Worm (Caenorhabditis elegans) whole organism, L4 larva: Measurements from ENCODE around the gene sma-5.

Experiments
- D1046.2 ChIP-seq: fragments of 200-800 bp; sonication (Bioruptor generic); IDR thresholded peaks from 2 replicates; pipeline ENCODE4 v1.3.6; 2022; ENCODE audit warnings: missing genetic modification characterization, missing compliant biosample characterization
- F44E2.7 ChIP-seq: fragments of 200-800 bp; sonication (Bioruptor generic); IDR thresholded peaks from 2 replicates; pipeline ENCODE4 v2.1.2; 2022; ENCODE audit warnings: missing genetic modification characterization, missing compliant biosample characterization
- T20F7.1 ChIP-seq: fragments of 200-800 bp; sonication (Bioruptor generic); optimal IDR thresholded peaks from 2 replicates; lab custom pipeline; 2018; ENCODE audit warnings: mild to moderate bottlenecking, missing genetic modification characterization, missing compliant biosample characterization
- T26A8.4 ChIP-seq: fragments of 200-800 bp; sonication (Bioruptor generic); IDR thresholded peaks from 2 replicates; pipeline ENCODE4 v1.3.6; 2022; ENCODE audit warnings: missing genetic modification characterization, missing compliant biosample characterization
- Y105C5A.15 ChIP-seq: fragments of 200-800 bp; sonication (Bioruptor generic); IDR thresholded peaks from 2 replicates; pipeline ENCODE4 v1.3.6; 2022; ENCODE audit warnings: missing genetic modification characterization, missing compliant biosample characterization
- Y75B8A.6 ChIP-seq: fragments of 200-800 bp; sonication (Bioruptor generic); IDR thresholded peaks from 2 replicates; pipeline ENCODE4 v1.3.6; 2022; ENCODE audit warnings: missing genetic modification reagents, missing genetic modification characterization, missing compliant biosample characterization
- arid-1 ChIP-seq: fragments of 200-800 bp; sonication (Bioruptor generic); conservative IDR thresholded peaks from 2 replicates; pipeline ENCODE4 v1.3.6; 2022; ENCODE audit warnings: missing genetic modification reagents, missing genetic modification characterization, missing compliant biosample characterization
- ceh-28 ChIP-seq: fragments of 150-350 bp; optimal IDR thresholded peaks from 2 replicates; lab custom pipeline; 2014; ENCODE audit warnings: missing biosample characterization, missing genetic modification reagents, missing genetic modification characterization
- ceh-32 ChIP-seq: sonication (generic microtip); optimal IDR thresholded peaks from 2 replicates; lab custom pipeline; 2016; ENCODE audit warnings: mild to moderate bottlenecking, missing genetic modification characterization, missing compliant biosample characterization; ENCODE audit not compliant: poor library complexity
- ceh-44 ChIP-seq: fragments of 200-800 bp; sonication (Bioruptor generic); IDR thresholded peaks from 2 replicates; pipeline ENCODE4 v1.3.6; 2022; ENCODE audit warnings: missing genetic modification reagents, missing genetic modification characterization, missing compliant biosample characterization
- ces-1 ChIP-seq: fragments of 150-350 bp; sonication (generic microtip); optimal IDR thresholded peaks from 4 replicates; lab custom pipeline; 2014; ENCODE audit warnings: missing biosample characterization, missing genetic modification reagents, missing genetic modification characterization
- dmd-6 ChIP-seq: fragments of 200-800 bp; sonication (Bioruptor generic); IDR thresholded peaks from 2 replicates; pipeline ENCODE4 v1.3.6; 2022; ENCODE audit warnings: missing genetic modification reagents, missing genetic modification characterization, missing compliant biosample characterization
- dve-1 ChIP-seq: sonication (generic microtip); optimal IDR thresholded peaks from 2 replicates; lab custom pipeline; 2017; ENCODE audit warnings: antibody characterized with exemption, mild to moderate bottlenecking, missing genetic modification characterization, missing compliant biosample characterization; ENCODE audit not compliant: insufficient read depth
- fkh-10 ChIP-seq: fragments of 150-350 bp; optimal IDR thresholded peaks from 2 replicates; lab custom pipeline; 2014; ENCODE audit warnings: missing biosample characterization, missing genetic modification reagents, missing genetic modification characterization
- gei-8 ChIP-seq: fragments of 200-800 bp; sonication (Bioruptor generic); optimal IDR thresholded peaks from 2 replicates; lab custom pipeline; 2018; ENCODE audit warnings: mild to moderate bottlenecking, missing genetic modification characterization, missing compliant biosample characterization
- hlh-30 ChIP-seq: sonication (generic microtip); optimal IDR thresholded peaks from 2 replicates; lab custom pipeline; 2017; ENCODE audit warnings: antibody characterized with exemption, mild to moderate bottlenecking, missing genetic modification characterization, missing compliant biosample characterization; ENCODE audit not compliant: insufficient read depth
- jun-1 ChIP-seq: fragments of 150-350 bp; optimal IDR thresholded peaks from 2 replicates; lab custom pipeline; 2014; ENCODE audit warnings: missing biosample characterization, missing genetic modification reagents, missing genetic modification characterization
- lir-3 ChIP-seq: sonication (generic microtip); optimal IDR thresholded peaks from 2 replicates; lab custom pipeline; 2016; ENCODE audit warnings: mild to moderate bottlenecking, missing genetic modification characterization, missing compliant biosample characterization
- madf-9 ChIP-seq: fragments of 200-800 bp; sonication (Bioruptor generic); conservative IDR thresholded peaks from 2 replicates; pipeline ENCODE4 v1.3.6; 2022; ENCODE audit warnings: missing genetic modification reagents, missing genetic modification characterization, missing compliant biosample characterization
- mdt-29 ChIP-seq: fragments of 200-800 bp; sonication (Bioruptor generic); IDR thresholded peaks from 2 replicates; pipeline ENCODE4 v1.3.6; 2022; ENCODE audit warnings: missing genetic modification reagents, missing genetic modification characterization, missing compliant biosample characterization
- nhr-25 ChIP-seq: sonication (generic microtip); optimal IDR thresholded peaks from 2 replicates; lab custom pipeline; 2017; ENCODE audit warnings: missing genetic modification characterization, mild to moderate bottlenecking, missing compliant biosample characterization, antibody characterized with exemption, moderate library complexity, borderline replicate concordance; ENCODE audit not compliant: insufficient read depth
- nhr-42 ChIP-seq: fragments of 200-800 bp; sonication (Bioruptor generic); IDR thresholded peaks from 2 replicates; pipeline ENCODE4 v1.3.6; 2022; ENCODE audit warnings: missing genetic modification characterization, missing compliant biosample characterization
- nhr-6 ChIP-seq: fragments of 150-350 bp; optimal IDR thresholded peaks from 2 replicates; lab custom pipeline; 2014; ENCODE audit warnings: missing biosample characterization, missing genetic modification characterization
- rbr-2 ChIP-seq: sonication (generic microtip); optimal IDR thresholded peaks from 2 replicates; lab custom pipeline; 2016; ENCODE audit warnings: missing genotype, missing genetic modification characterization, missing compliant biosample characterization
- saeg-2 ChIP-seq: fragments of 200-800 bp; sonication (Bioruptor generic); IDR thresholded peaks from 2 replicates; pipeline ENCODE4 v1.3.6; 2022; ENCODE audit warnings: missing genetic modification reagents, missing genetic modification characterization, missing compliant biosample characterization
- sdz-12 ChIP-seq: fragments of 200-800 bp; sonication (Bioruptor generic); optimal IDR thresholded peaks from 2 replicates; lab custom pipeline; 2018; ENCODE audit warnings: mild to moderate bottlenecking, missing genetic modification characterization, missing compliant biosample characterization
- set-16 ChIP-seq: fragments of 200-800 bp; sonication (Bioruptor generic); IDR thresholded peaks from 2 replicates; pipeline ENCODE4 v1.3.6; 2022; ENCODE audit warnings: missing genetic modification reagents, missing genetic modification characterization, missing compliant biosample characterization
- tag-97 ChIP-seq: fragments of 200-800 bp; sonication (Bioruptor generic); IDR thresholded peaks from 2 replicates; pipeline ENCODE4 v1.3.6; 2022; ENCODE audit warnings: missing genetic modification characterization, missing compliant biosample characterization
- unc-62 ChIP-seq, 3 experiments: fragments of 150-350 bp in 1 of 3; sonication (generic microtip); optimal IDR thresholded peaks in 2 of 3; peaks in 1 of 3; 1 replicate in 1 of 3; 2 replicates in 2 of 3; lab custom pipeline; 2014 to 2017; ENCODE audit warnings: missing biosample characterization in 3 of 3, missing genetic modification characterization in 3 of 3, missing genetic modification reagents in 3 of 3, missing genotype in 1 of 3
- vab-7 ChIP-seq: fragments of 200-800 bp; sonication (Bioruptor generic); IDR thresholded peaks from 2 replicates; pipeline ENCODE4 v1.3.6; 2022; ENCODE audit warnings: missing genetic modification reagents, missing genetic modification characterization, missing compliant biosample characterization
- zag-1 ChIP-seq: fragments of 150-350 bp; optimal IDR thresholded peaks from 2 replicates; lab custom pipeline; 2014; ENCODE audit warnings: missing biosample characterization, missing genetic modification characterization
- zfp-2 ChIP-seq: sonication (generic microtip); optimal IDR thresholded peaks from 2 replicates; lab custom pipeline; 2016; ENCODE audit warnings: mild to moderate bottlenecking, missing genetic modification characterization, missing compliant biosample characterization
- zip-11 ChIP-seq: fragments of 200-800 bp; sonication (Bioruptor generic); IDR thresholded peaks from 2 replicates; pipeline ENCODE4 v1.3.6; 2022; ENCODE audit warnings: missing genetic modification characterization, missing compliant biosample characterization
- ztf-7 ChIP-seq: fragments of 150-350 bp; optimal IDR thresholded peaks from 2 replicates; lab custom pipeline; 2014; ENCODE audit warnings: missing biosample characterization, missing genetic modification characterization

The sma-5 gene

DNA sequence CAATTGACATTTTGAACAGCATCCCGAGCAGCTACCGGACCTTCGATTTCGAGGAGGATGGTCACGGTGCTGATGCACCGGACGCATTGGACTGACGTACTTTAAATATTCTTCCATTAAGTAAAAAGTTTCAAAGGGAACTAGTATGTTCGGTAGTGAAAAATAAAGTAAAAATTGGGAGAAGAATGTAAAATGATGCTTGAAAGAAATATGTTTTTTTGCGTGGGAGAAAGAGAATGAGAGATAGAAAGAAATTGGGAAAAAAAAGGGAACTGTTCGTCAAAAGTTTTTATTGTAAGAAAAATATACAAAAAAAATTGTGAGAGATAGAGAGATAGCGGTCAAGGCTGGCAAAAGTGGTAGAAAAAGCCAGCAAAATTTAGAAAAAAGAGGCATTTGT is 28.6 kb upstream of the sma-5 start, which contains the start of gene tsp-20 (continued):
- TF ChIP-seq tag-97 (GFP tag; lab: Robert Waterston, UW): no peak
- no peak for TF ChIP-seq ceh-28 (tag; lab: Kevin White, UChicago)
- no peak for TF ChIP-seq jun-1 (tag; lab: Kevin White, UChicago)

DNA sequence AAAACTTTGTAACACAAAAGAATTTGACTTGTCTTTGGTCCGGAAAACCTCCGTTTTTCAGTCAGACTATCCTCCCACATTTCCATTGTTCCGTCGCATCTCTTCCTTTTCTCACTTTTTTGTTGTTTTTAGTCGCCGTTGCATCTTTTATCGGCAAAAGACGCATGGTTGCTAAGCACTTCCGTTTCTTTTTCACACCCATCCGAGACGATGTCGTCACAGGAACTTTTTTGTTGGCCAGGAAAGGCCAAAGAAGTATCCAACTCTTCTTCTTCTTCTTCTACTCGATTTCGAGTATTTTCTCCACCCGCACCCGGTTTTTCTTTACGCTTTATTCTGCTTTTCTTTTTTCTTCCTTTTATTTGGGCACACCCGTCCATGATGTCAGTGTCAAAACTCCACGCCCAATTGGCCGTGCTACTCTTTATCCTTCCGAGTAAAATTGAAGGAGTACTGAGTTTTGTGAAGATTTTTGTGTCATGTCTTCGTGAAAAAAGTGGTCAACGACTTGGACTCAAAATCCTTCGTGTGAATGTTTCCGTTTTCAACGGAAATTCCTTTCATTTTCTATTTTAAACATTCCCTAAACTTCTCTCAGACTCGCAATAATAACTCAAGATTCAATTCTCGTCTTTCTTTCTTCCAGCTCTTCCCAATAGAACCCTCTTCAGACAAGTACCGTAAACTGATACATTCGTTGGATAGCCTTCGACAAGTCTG is 19.9 kb upstream of the sma-5 start, which contains the start of gene B0198.2:
Gene B0198.2, plus strand, starts transcription at position 670 of the 720 bp plus-strand sequence.
- TF ChIP-seq sdz-12 (GFP tag; lab: Kevin White, UChicago) (no peak), saeg-2 (no peak), T20F7.1 (GFP tag; lab: Kevin White, UChicago) (no peak), fkh-10 (GFP tag; lab: Kevin White, UChicago) (peak; percentile 67), Y105C5A.15 (GFP tag; lab: Robert Waterston, UW) (no peak)
- TF ChIP-seq, all 104 proteins: peak for 1

DNA sequence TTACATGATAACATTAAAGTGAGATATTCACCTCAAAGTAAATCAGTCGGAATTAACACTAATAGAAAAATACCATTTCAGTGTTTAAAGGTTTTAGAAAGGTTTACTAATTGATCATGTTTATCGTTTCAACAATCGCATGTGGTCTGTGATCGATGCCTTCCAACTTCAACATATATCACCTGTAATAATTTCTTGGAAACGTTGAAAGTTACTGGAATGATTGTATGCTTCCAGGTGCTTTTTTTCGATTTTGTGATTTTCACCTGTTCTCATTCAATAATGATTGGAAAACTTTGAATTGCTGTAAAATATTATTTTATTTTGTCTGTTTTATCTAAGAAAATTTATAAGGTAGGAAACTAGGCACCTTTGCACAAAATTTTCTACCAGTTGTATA is 17.1 kb upstream of the sma-5 start:
- no peak for TF ChIP-seq zfp-2 (tag; lab: Kevin White, UChicago)
- TF ChIP-seq unc-62 (GFP tag; optimal IDR thresholded peaks at IDR 0.05 in 1 of 2; lab: Kevin White, UChicago): peak in 1 of 2 experiments; percentile 27
- TF ChIP-seq unc-62 (tag; optimal IDR thresholded peaks at IDR 0.05; lab: Kevin White, UChicago): no peak
- TF ChIP-seq set-16 (GFP tag; lab: Robert Waterston, UW): no peak

DNA sequence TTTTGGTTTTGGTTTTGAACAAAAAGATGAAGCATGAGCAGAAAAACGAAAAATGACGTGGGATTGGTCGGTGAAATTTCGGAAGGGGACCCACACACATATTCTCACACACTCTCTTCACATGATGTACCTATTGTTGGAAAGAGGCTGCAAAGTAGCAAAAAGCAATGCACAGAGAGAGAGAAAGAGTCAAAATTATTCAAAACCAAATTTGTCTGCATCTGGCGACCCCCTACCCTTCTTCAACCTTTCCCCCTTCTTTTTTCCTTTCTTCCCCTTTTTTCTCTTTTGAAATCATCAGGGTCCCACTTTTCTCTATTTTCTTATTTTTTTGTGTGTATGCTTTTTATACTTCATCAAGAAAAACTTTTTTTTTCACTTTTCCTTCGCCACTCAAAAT is 16.1 kb upstream of the sma-5 start:
- no peak for TF ChIP-seq nhr-25
- TF ChIP-seq D1046.2: no peak
- no peak for TF ChIP-seq rbr-2 (tag; lab: Kevin White, UChicago)
- no peak for TF ChIP-seq zag-1 (tag; lab: Kevin White, UChicago)
- TF ChIP-seq T26A8.4 (GFP tag; lab: Robert Waterston, UW): no peak
- TF ChIP-seq hlh-30 (tag; lab: Kevin White, UChicago): no peak
- no peak for TF ChIP-seq ces-1 (GFP tag; lab: Kevin White, UChicago)
- no peak for TF ChIP-seq Y75B8A.6 (GFP tag; lab: Robert Waterston, UW)
- no peak for TF ChIP-seq gei-8 (GFP tag; lab: Kevin White, UChicago)
- TF ChIP-seq ceh-32 (tag; lab: Kevin White, UChicago): no peak
- TF ChIP-seq fkh-10 (GFP tag; lab: Kevin White, UChicago): peak; percentile 36
- no peak for TF ChIP-seq ceh-44
- 0 out of 2 replicates have a peak, but pooled peaks have one; percentile 16 for TF ChIP-seq F44E2.7
- TF ChIP-seq zip-11 (GFP tag; lab: Robert Waterston, UW): no peak
- no peak for TF ChIP-seq lir-3
- TF ChIP-seq nhr-42: no peak
- TF ChIP-seq ztf-7: no peak
- TF ChIP-seq vab-7 (GFP tag; lab: Robert Waterston, UW): no peak
- no peak for TF ChIP-seq mdt-29 (GFP tag; lab: Robert Waterston, UW)
- TF ChIP-seq nhr-6 (tag; lab: Kevin White, UChicago): no peak
- no peak for TF ChIP-seq sdz-12 (GFP tag; lab: Kevin White, UChicago)
- no peak for TF ChIP-seq dve-1 (tag; lab: Kevin White, UChicago)
- 0 out of 2 replicates have a peak, but pooled peaks have one; percentile 18 for TF ChIP-seq dmd-6
- no peak for TF ChIP-seq madf-9 (GFP tag; lab: Robert Waterston, UW)
- no peak for TF ChIP-seq arid-1 (GFP tag; lab: Robert Waterston, UW)
